Worm (Caenorhabditis elegans) whole organism, L4 larva: ENCODE results near the gene Y39H10B.2.
A peak's percentile ranks its signal among the peaks of the same experiment; 100 is the strongest.

Experiments used
- D1046.2 ChIP-seq: fragments of 200-800 bp; sonication (Bioruptor generic); IDR thresholded peaks from 2 replicates; pipeline ENCODE4 v1.3.6; 2022; ENCODE audit warnings: missing genetic modification characterization, missing compliant biosample characterization
- F26F4.8 ChIP-seq: fragments of 200-800 bp; sonication (Bioruptor generic); conservative IDR thresholded peaks from 2 replicates; pipeline ENCODE4 v1.3.6; 2022; ENCODE audit warnings: missing genetic modification characterization, missing compliant biosample characterization
- F37D6.2 ChIP-seq: sonication (generic microtip); optimal IDR thresholded peaks from 2 replicates; lab custom pipeline; 2016; ENCODE audit warnings: mild to moderate bottlenecking, missing genetic modification characterization, missing compliant biosample characterization
- R02D3.7 ChIP-seq: fragments of 150-350 bp; sonication (generic microtip); optimal IDR thresholded peaks from 3 replicates; lab custom pipeline; 2014; ENCODE audit warnings: missing biosample characterization, missing genetic modification characterization
- T20F7.1 ChIP-seq: fragments of 200-800 bp; sonication (Bioruptor generic); optimal IDR thresholded peaks from 2 replicates; lab custom pipeline; 2018; ENCODE audit warnings: mild to moderate bottlenecking, missing genetic modification characterization, missing compliant biosample characterization
- Y105C5A.15 ChIP-seq: fragments of 200-800 bp; sonication (Bioruptor generic); IDR thresholded peaks from 2 replicates; pipeline ENCODE4 v1.3.6; 2022; ENCODE audit warnings: missing genetic modification characterization, missing compliant biosample characterization
- aha-1 ChIP-seq: fragments of 150-350 bp; peaks from one replicate; lab custom pipeline; 2014; ENCODE audit warnings: missing biosample characterization, missing genetic modification characterization
- arid-1 ChIP-seq: fragments of 200-800 bp; sonication (Bioruptor generic); conservative IDR thresholded peaks from 2 replicates; pipeline ENCODE4 v1.3.6; 2022; ENCODE audit warnings: missing genetic modification reagents, missing genetic modification characterization, missing compliant biosample characterization
- ceh-28 ChIP-seq: fragments of 150-350 bp; optimal IDR thresholded peaks from 2 replicates; lab custom pipeline; 2014; ENCODE audit warnings: missing biosample characterization, missing genetic modification reagents, missing genetic modification characterization
- ceh-44 ChIP-seq: fragments of 200-800 bp; sonication (Bioruptor generic); IDR thresholded peaks from 2 replicates; pipeline ENCODE4 v1.3.6; 2022; ENCODE audit warnings: missing genetic modification reagents, missing genetic modification characterization, missing compliant biosample characterization
- ces-1 ChIP-seq: fragments of 150-350 bp; sonication (generic microtip); optimal IDR thresholded peaks from 4 replicates; lab custom pipeline; 2014; ENCODE audit warnings: missing biosample characterization, missing genetic modification reagents, missing genetic modification characterization
- cey-2 ChIP-seq: sonication (generic microtip); optimal IDR thresholded peaks from 3 replicates; lab custom pipeline; 2017; ENCODE audit warnings: missing genetic modification characterization, mild to moderate bottlenecking, missing compliant biosample characterization, antibody characterized with exemption, borderline replicate concordance; ENCODE audit not compliant: insufficient read depth
- daf-19 ChIP-seq: fragments of 200-800 bp; sonication (Bioruptor generic); conservative IDR thresholded peaks from 2 replicates; pipeline ENCODE4 v1.3.6; 2022; ENCODE audit warnings: missing genetic modification characterization, missing compliant biosample characterization
- daf-8 ChIP-seq: fragments of 200-800 bp; sonication (Bioruptor generic); IDR thresholded peaks from 2 replicates; pipeline ENCODE4 v1.3.6; 2022; ENCODE audit warnings: missing genetic modification characterization, missing compliant biosample characterization
- dpl-1 ChIP-seq: fragments of 150-350 bp; optimal IDR thresholded peaks from 2 replicates; lab custom pipeline; 2014; ENCODE audit warnings: missing biosample characterization, missing genetic modification reagents, missing genetic modification characterization
- hlh-30 ChIP-seq: sonication (generic microtip); optimal IDR thresholded peaks from 2 replicates; lab custom pipeline; 2017; ENCODE audit warnings: antibody characterized with exemption, mild to moderate bottlenecking, missing genetic modification characterization, missing compliant biosample characterization; ENCODE audit not compliant: insufficient read depth
- hmg-1.1 ChIP-seq: fragments of 200-800 bp; sonication (Bioruptor generic); IDR thresholded peaks from 2 replicates; pipeline ENCODE4 v1.3.6; 2022; ENCODE audit warnings: missing genetic modification reagents, missing genetic modification characterization, missing compliant biosample characterization
- jun-1 ChIP-seq: fragments of 150-350 bp; optimal IDR thresholded peaks from 2 replicates; lab custom pipeline; 2014; ENCODE audit warnings: missing biosample characterization, missing genetic modification reagents, missing genetic modification characterization
- lin-13 ChIP-seq: fragments of 150-350 bp; optimal IDR thresholded peaks from 2 replicates; lab custom pipeline; 2014; ENCODE audit warnings: missing biosample characterization, missing genetic modification reagents, missing genetic modification characterization
- lin-15B ChIP-seq: fragments of 150-350 bp; sonication (generic microtip); optimal IDR thresholded peaks from 3 replicates; lab custom pipeline; 2014; ENCODE audit warnings: missing biosample characterization, missing genetic modification characterization
- lin-29 ChIP-seq: fragments of 200-800 bp; sonication (Bioruptor generic); IDR thresholded peaks from 2 replicates; pipeline ENCODE4 v1.3.6; 2022; ENCODE audit warnings: missing genetic modification reagents, missing genetic modification characterization, missing compliant biosample characterization
- lin-38 ChIP-seq: fragments of 200-800 bp; sonication (Bioruptor generic); IDR thresholded peaks from 2 replicates; pipeline ENCODE4 v1.3.6; 2022; ENCODE audit warnings: missing genetic modification reagents, missing genetic modification characterization, missing compliant biosample characterization
- lir-3 ChIP-seq: sonication (generic microtip); optimal IDR thresholded peaks from 2 replicates; lab custom pipeline; 2016; ENCODE audit warnings: mild to moderate bottlenecking, missing genetic modification characterization, missing compliant biosample characterization
- lsy-2 ChIP-seq, 2 experiments: fragments of 150-350 bp in 1 of 2; sonication (generic microtip) in 1 of 2; optimal IDR thresholded peaks; 2 replicates each; lab custom pipeline; 2014 to 2017; ENCODE audit warnings: missing biosample characterization in 2 of 2, missing genetic modification characterization in 2 of 2
- madf-5 ChIP-seq, 2 experiments: fragments of 200-800 bp; sonication (Bioruptor generic); IDR thresholded peaks; 2 replicates each; pipeline ENCODE4 v1.3.6; 2022; ENCODE audit warnings: missing compliant biosample characterization in 2 of 2, missing genetic modification characterization in 2 of 2
- mdl-1 ChIP-seq, 2 experiments: fragments of 150-350 bp in 1 of 2; sonication (generic microtip) in 1 of 2; optimal IDR thresholded peaks; 2 replicates each; lab custom pipeline; 2014 to 2017; ENCODE audit warnings: missing biosample characterization in 2 of 2, missing genetic modification characterization in 2 of 2
- mdt-29 ChIP-seq: fragments of 200-800 bp; sonication (Bioruptor generic); IDR thresholded peaks from 2 replicates; pipeline ENCODE4 v1.3.6; 2022; ENCODE audit warnings: missing genetic modification reagents, missing genetic modification characterization, missing compliant biosample characterization
- mes-2 ChIP-seq: sonication (generic microtip); optimal IDR thresholded peaks from 2 replicates; lab custom pipeline; 2016; ENCODE audit warnings: missing genotype, mild to moderate bottlenecking, missing genetic modification characterization, missing compliant biosample characterization; ENCODE audit not compliant: poor library complexity, severe bottlenecking
- nhr-111 ChIP-seq: fragments of 200-800 bp; sonication (Bioruptor generic); optimal IDR thresholded peaks from 2 replicates; lab custom pipeline; 2018; ENCODE audit warnings: mild to moderate bottlenecking, missing genetic modification characterization, missing compliant biosample characterization
- nhr-237 ChIP-seq: sonication (generic microtip); optimal IDR thresholded peaks from 2 replicates; lab custom pipeline; 2017; ENCODE audit warnings: missing biosample characterization, missing genetic modification characterization
- nhr-41 ChIP-seq: fragments of 200-800 bp; sonication (Bioruptor generic); IDR thresholded peaks from 2 replicates; pipeline ENCODE4 v1.3.6; 2022; ENCODE audit warnings: missing genetic modification reagents, missing genetic modification characterization, missing compliant biosample characterization
- nhr-77 ChIP-seq: fragments of 150-350 bp; optimal IDR thresholded peaks from 2 replicates; lab custom pipeline; 2014; ENCODE audit warnings: missing biosample characterization, missing genetic modification characterization
- php-3 ChIP-seq: fragments of 200-800 bp; sonication (Bioruptor generic); IDR thresholded peaks from 2 replicates; pipeline ENCODE4 v1.3.6; 2022; ENCODE audit warnings: missing genetic modification reagents, missing genetic modification characterization, missing compliant biosample characterization
- rbr-2 ChIP-seq: sonication (generic microtip); optimal IDR thresholded peaks from 2 replicates; lab custom pipeline; 2016; ENCODE audit warnings: missing genotype, missing genetic modification characterization, missing compliant biosample characterization
- skn-1 ChIP-seq: fragments of 150-350 bp; optimal IDR thresholded peaks from 2 replicates; lab custom pipeline; 2014; ENCODE audit warnings: missing biosample characterization, missing genetic modification characterization
- snpc-1.2 ChIP-seq: fragments of 200-800 bp; sonication (Bioruptor generic); IDR thresholded peaks from 2 replicates; pipeline ENCODE4 v1.3.6; 2022; ENCODE audit warnings: missing genetic modification reagents, missing genetic modification characterization, missing compliant biosample characterization
- spr-1 ChIP-seq: sonication (generic microtip); optimal IDR thresholded peaks from 2 replicates; lab custom pipeline; 2016; ENCODE audit warnings: mild to moderate bottlenecking, missing genetic modification characterization, missing compliant biosample characterization
- spr-3 ChIP-seq: fragments of 200-800 bp; sonication (Bioruptor generic); optimal IDR thresholded peaks from 2 replicates; lab custom pipeline; 2018; ENCODE audit warnings: mild to moderate bottlenecking, missing genetic modification characterization, missing compliant biosample characterization
- tra-1 ChIP-seq: fragments of 200-800 bp; sonication (Bioruptor generic); IDR thresholded peaks from 2 replicates; pipeline ENCODE4 v1.3.6; 2022; ENCODE audit warnings: missing genetic modification reagents, missing genetic modification characterization, missing compliant biosample characterization
- unc-62 ChIP-seq, 3 experiments: fragments of 150-350 bp in 1 of 3; sonication (generic microtip); optimal IDR thresholded peaks in 2 of 3; peaks in 1 of 3; 1 replicate in 1 of 3; 2 replicates in 2 of 3; lab custom pipeline; 2014 to 2017; ENCODE audit warnings: missing biosample characterization in 3 of 3, missing genetic modification characterization in 3 of 3, missing genetic modification reagents in 3 of 3, missing genotype in 1 of 3
- zip-2 ChIP-seq: fragments of 150-350 bp; optimal IDR thresholded peaks from 2 replicates; lab custom pipeline; 2014; ENCODE audit warnings: missing biosample characterization, missing genetic modification characterization
- ztf-11 ChIP-seq: fragments of 150-350 bp; optimal IDR thresholded peaks from 2 replicates; lab custom pipeline; 2014; ENCODE audit warnings: missing biosample characterization, missing genetic modification characterization

Y39H10B.2 gene

ce11 chrV:3707560-3707959 is 39.0 kb downstream of the Y39H10B.2 start:
- TF ChIP-seq D1046.2 (GFP tag; lab: Robert Waterston, UW) = 0 out of 2 replicates have a peak, but pooled peaks have one; percentile 23
- TF ChIP-seq, all 104 proteins: peak for 1; not testable (repeated sequence) for 103

- TF ChIP-seq lin-38 (GFP tag; lab: Robert Waterston, UW) (0 out of 2 replicates have a peak, but pooled peaks have one; percentile 3), skn-1 (tag; lab: Kevin White, UChicago) (no peak), unc-62 (GFP tag; optimal IDR thresholded peaks at IDR 0.05 in 1 of 2; lab: Kevin White, UChicago) (peak in 1 of 2 experiments; percentile 91), unc-62 (tag; optimal IDR thresholded peaks at IDR 0.05; lab: Kevin White, UChicago) (no peak)
- TF ChIP-seq, all 104 proteins: peak for 2
These were observed 43.0 kb downstream of the Y39H10B.2 start for ce11 chrV:3711544-3711943.

- TF ChIP-seq hmg-1.1 (GFP tag; lab: Robert Waterston, UW) (0 out of 2 replicates have a peak, but pooled peaks have one; percentile 10), lin-29 (no peak), Y105C5A.15 (no peak), ceh-44 (GFP tag; lab: Robert Waterston, UW) (no peak), spr-1 (tag; lab: Kevin White, UChicago) (no peak), F37D6.2 (tag; lab: Kevin White, UChicago) (peak; percentile 48), nhr-41 (no peak), mdl-1 (tag; optimal IDR thresholded peaks at IDR 0.05; lab: Kevin White, UChicago) (no peak), T20F7.1 (no peak), arid-1 (GFP tag; lab: Robert Waterston, UW) (peak; percentile 26; the same call in 1 of the 2 replicates), dpl-1 (GFP tag; lab: Kevin White, UChicago) (no peak), mes-2 (tag; lab: Kevin White, UChicago) (peak; percentile 17), lin-38 (GFP tag; lab: Robert Waterston, UW) (0 out of 2 replicates have a peak, but pooled peaks have one; percentile 3), lin-15B (tag; lab: Kevin White, UChicago) (no peak), rbr-2 (peak; percentile 3), spr-3 (GFP tag; lab: Kevin White, UChicago) (peak; percentile 9), lin-13 (GFP tag; lab: Kevin White, UChicago) (no peak)
These were observed 43.6 kb downstream of the Y39H10B.2 start for ce11 chrV:3712192-3712591.

ce11 chrV:3712955-3713354 is 44.4 kb downstream of the Y39H10B.2 start:
- peak in 1 of 2 experiments; percentile 0 for TF ChIP-seq unc-62 (GFP tag; optimal IDR thresholded peaks at IDR 0.05 in 1 of 2; lab: Kevin White, UChicago)
- no peak for TF ChIP-seq unc-62 (tag; optimal IDR thresholded peaks at IDR 0.05; lab: Kevin White, UChicago)
- no peak for TF ChIP-seq aha-1 (tag; lab: Kevin White, UChicago)
- 0 out of 2 replicates have a peak, but pooled peaks have one; percentile 24 for TF ChIP-seq hmg-1.1 (GFP tag; lab: Robert Waterston, UW)
- TF ChIP-seq lsy-2 (tag; optimal IDR thresholded peaks at IDR 0.05; lab: Kevin White, UChicago) = peak in 1 of 2 experiments; percentile 6
- TF ChIP-seq hlh-30 = no peak
- peak; percentile 57 for TF ChIP-seq ceh-28 (tag; lab: Kevin White, UChicago)

- TF ChIP-seq daf-8 = no peak
- no peak for TF ChIP-seq tra-1 (GFP tag; lab: Robert Waterston, UW)
- TF ChIP-seq zip-2 (tag; lab: Kevin White, UChicago) = no peak
- no peak for TF ChIP-seq lir-3 (tag; lab: Kevin White, UChicago)
- TF ChIP-seq hmg-1.1 (GFP tag; lab: Robert Waterston, UW) = peak; percentile 18; the same call in 1 of the 2 replicates
- no peak for TF ChIP-seq nhr-237 (tag; lab: Kevin White, UChicago)
- no peak for TF ChIP-seq snpc-1.2
- peak; percentile 41 for TF ChIP-seq aha-1 (tag; lab: Kevin White, UChicago)
- no peak for TF ChIP-seq R02D3.7
- no peak for TF ChIP-seq madf-5 (GFP tag; IDR thresholded peaks at IDR 0.05; lab: Robert Waterston, UW)
- no peak for TF ChIP-seq mdt-29 (GFP tag; lab: Robert Waterston, UW)
- no peak for TF ChIP-seq daf-19 (GFP tag; lab: Robert Waterston, UW)
- TF ChIP-seq cey-2 = no peak
- TF ChIP-seq jun-1 (tag; lab: Kevin White, UChicago) = no peak
- TF ChIP-seq F26F4.8 (GFP tag; lab: Robert Waterston, UW) = no peak
- TF ChIP-seq lin-38 (GFP tag; lab: Robert Waterston, UW) = no peak
- no peak for TF ChIP-seq php-3
- no peak for TF ChIP-seq ztf-11
- no peak for TF ChIP-seq lin-15B (tag; lab: Kevin White, UChicago)
- TF ChIP-seq ces-1 = no peak
- no peak for TF ChIP-seq nhr-77 (tag; lab: Kevin White, UChicago)
- no peak for TF ChIP-seq nhr-111 (GFP tag; lab: Kevin White, UChicago)
These were observed 46.2 kb downstream of the Y39H10B.2 start for ce11 chrV:3714750-3715149.
